Fruit fly (Drosophila melanogaster) whole organism, embryonic: ENCODE data around the gene CG2854.

Experiments
- CG2678 ChIP-seq: fragments of 200-800 bp; sonication (Bioruptor generic); optimal IDR thresholded peaks from 3 replicates; lab custom pipeline; 2019; ENCODE audit warnings: missing biosample characterization, mild to moderate bottlenecking, missing genetic modification characterization, moderate library complexity
- CG8290 ChIP-seq, 3 experiments: fragments of 200-800 bp; sonication (Bioruptor generic); optimal IDR thresholded peaks; 2 replicates each; lab custom pipeline; 2016 to 2019; ENCODE audit warnings: missing biosample characterization in 3 of 3, missing genetic modification characterization in 3 of 3, mild to moderate bottlenecking in 2 of 3, moderate library complexity in 1 of 3
- Optix ChIP-seq: fragments of 200-800 bp; sonication (Bioruptor generic); IDR thresholded peaks from 3 replicates; pipeline ENCODE4 v1.3.6; 2022; ENCODE audit warnings: missing biosample characterization, missing genetic modification characterization
- TFAM ChIP-seq: fragments of 200-800 bp; sonication (Bioruptor generic); optimal IDR thresholded peaks from 2 replicates; lab custom pipeline; 2017; ENCODE audit warnings: missing biosample characterization, missing genetic modification characterization, inconsistent platforms
- ap ChIP-seq: fragments of 200-800 bp; sonication (Bioruptor generic); IDR thresholded peaks from 2 replicates; pipeline ENCODE4 v1.3.6; 2022; ENCODE audit warnings: missing biosample characterization, missing genetic modification characterization
- ewg ChIP-seq: fragments of 200-800 bp; sonication (Bioruptor generic); optimal IDR thresholded peaks from 3 replicates; lab custom pipeline; 2017; ENCODE audit warnings: mild to moderate bottlenecking, missing biosample characterization, missing genetic modification reagents, missing genetic modification characterization
- tio ChIP-seq: fragments of 200-800 bp; sonication (Bioruptor generic); optimal IDR thresholded peaks from 2 replicates; lab custom pipeline; 2017; ENCODE audit warnings: missing biosample characterization, missing genetic modification characterization, inconsistent platforms

dm6 chrX:2296230-2297044 is 30.5 kb upstream of the CG2854 start:
- TF ChIP-seq ap (GFP tag; lab: Robert Waterston, UW) (peak; percentile 37; the same call in 1 of the 2 replicates), Optix (GFP tag; lab: Robert Waterston, UW) (peak; percentile 74), CG2678 (tag; lab: Kevin White, UChicago) (peak; percentile 96), tio (GFP tag; lab: Kevin White, UChicago) (peak; percentile 96), ewg (GFP tag; lab: Kevin White, UChicago) (peak; percentile 87), CG8290 (GFP tag; optimal IDR thresholded peaks at IDR 0.05; lab: Kevin White, UChicago) (peak; percentile 89), CG8290 (tag; optimal IDR thresholded peaks at IDR 0.05; lab: Kevin White, UChicago) (peak; percentile 75 to 83), TFAM (peak; percentile 81)
